Worm (Caenorhabditis elegans) whole organism, L2 larva: Measurements from ENCODE around the gene tlk-1.

ENCODE experiments used
- C34F6.9 ChIP-seq: fragments of 150-350 bp; optimal IDR thresholded peaks from 2 replicates; lab custom pipeline; 2014; ENCODE audit warnings: missing biosample characterization, missing genetic modification characterization
- ZK546.5 ChIP-seq: sonication (generic microtip); optimal IDR thresholded peaks from 2 replicates; lab custom pipeline; 2017; ENCODE audit warnings: missing biosample characterization, missing genetic modification characterization
- aly-2 ChIP-seq: fragments of 150-350 bp; optimal IDR thresholded peaks from 2 replicates; lab custom pipeline; 2014; ENCODE audit warnings: missing biosample characterization, missing genetic modification characterization
- ama-1 ChIP-seq: fragments of 150-350 bp; optimal IDR thresholded peaks from 2 replicates; lab custom pipeline; 2018; ENCODE audit warnings: inconsistent platforms
- ceh-16 ChIP-seq: fragments of 150-350 bp; optimal IDR thresholded peaks from 2 replicates; lab custom pipeline; 2014; ENCODE audit warnings: missing biosample characterization, missing genetic modification characterization
- ceh-82 ChIP-seq: fragments of 150-350 bp; optimal IDR thresholded peaks from 2 replicates; lab custom pipeline; 2014; ENCODE audit warnings: missing biosample characterization, missing genetic modification characterization
- crh-2 ChIP-seq: sonication (generic microtip); optimal IDR thresholded peaks from 2 replicates; lab custom pipeline; 2017; ENCODE audit warnings: missing biosample characterization, missing genetic modification characterization
- egl-27 ChIP-seq: sonication (generic microtip); optimal IDR thresholded peaks from 3 replicates; lab custom pipeline; 2017; ENCODE audit warnings: missing biosample characterization, missing genetic modification reagents, missing genetic modification characterization
- elt-1 ChIP-seq: fragments of 150-350 bp; optimal IDR thresholded peaks from 2 replicates; lab custom pipeline; 2014; ENCODE audit warnings: missing biosample characterization, missing genetic modification characterization
- elt-3 ChIP-seq: sonication (generic microtip); optimal IDR thresholded peaks from 2 replicates; lab custom pipeline; 2017; ENCODE audit warnings: missing biosample characterization, missing genetic modification characterization
- fos-1 ChIP-seq: fragments of 150-350 bp; optimal IDR thresholded peaks from 2 replicates; lab custom pipeline; 2014; ENCODE audit warnings: missing biosample characterization, missing genetic modification characterization
- gmeb-1 ChIP-seq: fragments of 150-350 bp; optimal IDR thresholded peaks from 2 replicates; lab custom pipeline; 2014; ENCODE audit warnings: missing biosample characterization, missing genetic modification characterization
- lin-13 ChIP-seq: fragments of 150-350 bp; optimal IDR thresholded peaks from 2 replicates; lab custom pipeline; 2014; ENCODE audit warnings: missing biosample characterization, missing genetic modification reagents, missing genetic modification characterization
- lin-39 ChIP-seq: fragments of 150-350 bp; optimal IDR thresholded peaks from 2 replicates; lab custom pipeline; 2014; ENCODE audit warnings: missing biosample characterization, missing genetic modification reagents, missing genetic modification characterization
- lsy-2 ChIP-seq, 2 experiments: fragments of 150-350 bp in 1 of 2; sonication (generic microtip) in 1 of 2; optimal IDR thresholded peaks; 2 replicates each; lab custom pipeline; 2014 to 2017; ENCODE audit warnings: missing biosample characterization in 2 of 2, missing genetic modification characterization in 2 of 2
- mdl-1 ChIP-seq, 2 experiments: fragments of 150-350 bp in 1 of 2; sonication (generic microtip) in 1 of 2; optimal IDR thresholded peaks; 2 replicates each; lab custom pipeline; 2017; ENCODE audit warnings: missing biosample characterization in 2 of 2, missing genetic modification characterization in 2 of 2
- nhr-129 ChIP-seq: fragments of 150-350 bp; optimal IDR thresholded peaks from 2 replicates; lab custom pipeline; 2014; ENCODE audit warnings: missing biosample characterization, missing genetic modification characterization
- nhr-237 ChIP-seq: fragments of 150-350 bp; optimal IDR thresholded peaks from 2 replicates; lab custom pipeline; 2014; ENCODE audit warnings: missing biosample characterization, missing genetic modification characterization
- nhr-25 ChIP-seq: fragments of 150-350 bp; sonication (generic microtip); optimal IDR thresholded peaks from 3 replicates; lab custom pipeline; 2014; ENCODE audit warnings: missing biosample characterization, missing genetic modification characterization
- nhr-6 ChIP-seq: fragments of 150-350 bp; optimal IDR thresholded peaks from 2 replicates; lab custom pipeline; 2014; ENCODE audit warnings: missing biosample characterization, missing genetic modification characterization
- sem-4 ChIP-seq: fragments of 150-350 bp; optimal IDR thresholded peaks from 2 replicates; lab custom pipeline; 2014; ENCODE audit warnings: missing biosample characterization, missing genetic modification reagents, missing genetic modification characterization
- sma-3 ChIP-seq: sonication (generic microtip); optimal IDR thresholded peaks from 2 replicates; lab custom pipeline; 2016; ENCODE audit warnings: missing genetic modification reagents, missing genetic modification characterization, missing compliant biosample characterization
- sma-9 ChIP-seq, 2 experiments: fragments of 150-350 bp in 1 of 2; sonication (generic microtip) in 1 of 2; optimal IDR thresholded peaks; 2 replicates each; lab custom pipeline; 2014 to 2016; ENCODE audit warnings: missing genetic modification characterization in 2 of 2, mild to moderate bottlenecking in 1 of 2, missing biosample characterization in 1 of 2, missing compliant biosample characterization in 1 of 2, missing genetic modification reagents in 1 of 2, moderate library complexity in 1 of 2
- unc-55 ChIP-seq: fragments of 150-350 bp; sonication (generic microtip); optimal IDR thresholded peaks from 3 replicates; lab custom pipeline; 2014; ENCODE audit warnings: missing biosample characterization, missing genetic modification reagents, missing genetic modification characterization
- unc-62 ChIP-seq: fragments of 150-350 bp; optimal IDR thresholded peaks from 2 replicates; lab custom pipeline; 2014; ENCODE audit warnings: missing biosample characterization, missing genetic modification reagents, missing genetic modification characterization
- zag-1 ChIP-seq: fragments of 150-350 bp; optimal IDR thresholded peaks from 2 replicates; lab custom pipeline; 2014; ENCODE audit warnings: missing biosample characterization, missing genetic modification characterization
- ztf-1 ChIP-seq: fragments of 200-800 bp; sonication (Bioruptor generic); conservative IDR thresholded peaks from 2 replicates; pipeline ENCODE4 v1.3.6; 2022; ENCODE audit warnings: missing genetic modification characterization, missing compliant biosample characterization

Gene tlk-1

ce11 chrIII:9746665-9747064 lies 47.0 kb downstream of the tlk-1 start:
- TF ChIP-seq fos-1 (no peak), elt-3 (tag; lab: Kevin White, UChicago) (no peak), nhr-129 (no peak), unc-62 (GFP tag; lab: Kevin White, UChicago) (no peak), ceh-16 (no peak), sma-3 (no peak), nhr-237 (tag; lab: Kevin White, UChicago) (no peak), egl-27 (tag; lab: Kevin White, UChicago) (no peak), nhr-6 (tag; lab: Kevin White, UChicago) (no peak), mdl-1 (tag; optimal IDR thresholded peaks at IDR 0.05; lab: Kevin White, UChicago) (no peak), crh-2 (no peak), ztf-1 (no peak)

- peak; percentile 77 for TF ChIP-seq unc-55 (GFP tag; lab: Kevin White, UChicago)
- TF ChIP-seq lsy-2 (tag; optimal IDR thresholded peaks at IDR 0.05; lab: Kevin White, UChicago) = peak in 1 of 2 experiments; percentile 66
- TF ChIP-seq zag-1 (tag; lab: Kevin White, UChicago) = no peak
- TF ChIP-seq nhr-129 = peak; percentile 78
- no peak for TF ChIP-seq sem-4 (tag; lab: Kevin White, UChicago)
- TF ChIP-seq gmeb-1 (tag; lab: Kevin White, UChicago) = peak; percentile 83
- peak; percentile 32 for TF ChIP-seq C34F6.9 (tag; lab: Kevin White, UChicago)
- TF ChIP-seq ZK546.5 (tag; lab: Kevin White, UChicago) = no peak
- peak; percentile 25 for TF ChIP-seq fos-1
- TF ChIP-seq lin-13 (GFP tag; lab: Kevin White, UChicago) = peak; percentile 0
Observed at ce11 chrIII:9747133-9747532, 47.5 kb downstream of the tlk-1 start, which contains the start of the genes iff-1 and cdk-1. Gene iff-1 (minus strand): TSS chrIII:9747193. Gene cdk-1 (plus strand): TSS chrIII:9747472.

DNA sequence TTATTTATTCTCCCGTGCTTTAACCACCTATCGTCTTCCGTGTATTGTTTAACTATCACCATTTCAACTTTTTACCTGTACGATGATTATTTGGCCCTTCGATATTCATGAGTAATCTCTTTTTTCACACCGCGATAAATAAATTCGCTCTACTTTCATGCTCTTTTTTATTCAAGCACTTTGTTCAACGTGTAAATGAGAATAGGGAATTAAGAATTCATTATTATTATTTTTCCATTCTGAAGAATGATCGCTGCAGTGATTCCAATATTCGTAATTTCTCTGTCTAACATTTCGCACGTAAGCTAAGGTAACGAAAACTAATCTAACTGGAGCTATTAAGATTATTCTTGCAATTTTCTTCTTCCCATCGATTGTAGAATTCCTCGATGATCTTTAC lies 49.0 kb downstream of the tlk-1 start, which contains the start of gene T05G5.4:
Gene T05G5.4 (plus strand): TSS at position 241 of the 400 bp plus-strand sequence.
- TF ChIP-seq lsy-2 (tag; optimal IDR thresholded peaks at IDR 0.05; lab: Kevin White, UChicago) (no peak), aly-2 (tag; lab: Kevin White, UChicago) (no peak), lin-39 (no peak), sma-3 (no peak)

DNA sequence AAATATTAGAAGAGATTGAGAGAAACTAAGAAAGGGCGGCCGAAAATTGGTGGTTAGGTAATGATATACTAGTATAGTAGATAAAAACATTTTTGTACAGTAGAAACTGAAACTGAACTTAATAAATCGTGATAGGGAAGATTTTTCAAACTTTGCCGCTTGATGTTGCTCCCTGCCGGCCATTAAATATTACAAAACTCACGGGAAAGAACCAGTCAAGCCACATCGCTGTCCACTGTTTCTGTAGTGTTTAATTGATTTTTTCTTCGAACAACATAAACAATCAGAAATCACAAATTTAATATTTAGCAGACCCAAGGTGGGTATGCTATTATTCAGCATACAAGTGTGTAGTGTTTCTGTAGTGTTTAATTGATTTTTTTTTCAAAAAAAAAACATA lies 51.4 kb downstream of the tlk-1 start, which contains the start of gene T05G5.5:
Gene T05G5.5 (minus strand): TSS at position 359 of the 400 bp plus-strand sequence.
- TF ChIP-seq zag-1 (tag; lab: Kevin White, UChicago) (no peak), nhr-25 (no peak)

DNA sequence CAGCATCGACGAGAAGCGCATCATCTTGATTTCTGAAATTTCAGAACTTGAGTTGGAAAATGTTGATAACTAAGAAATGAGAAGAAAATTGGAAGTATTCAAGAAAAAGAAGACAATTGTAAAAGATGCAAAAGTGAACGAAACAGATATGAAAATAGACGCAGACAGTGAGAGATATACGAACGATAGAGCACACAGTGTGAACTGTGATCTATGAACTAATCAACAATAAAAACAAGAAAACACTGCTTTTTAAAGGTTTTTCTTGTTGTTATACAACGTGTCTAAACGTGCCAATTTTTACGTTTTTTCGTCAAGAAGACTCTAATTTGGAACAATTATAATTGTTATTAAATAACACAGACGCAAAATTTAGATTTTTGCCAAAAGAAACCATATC lies 53.2 kb downstream of the tlk-1 start, which contains the start of gene ech-6:
Gene ech-6 (minus strand): TSS at position 32 of the 400 bp plus-strand sequence.
- TF ChIP-seq sma-9 (GFP tag; optimal IDR thresholded peaks at IDR 0.05; lab: Kevin White, UChicago) (peak; percentile 84), sma-9 (tag; optimal IDR thresholded peaks at IDR 0.05; lab: Kevin White, UChicago) (no peak), sma-3 (peak; percentile 44), ama-1 (peak; percentile 18), unc-55 (GFP tag; lab: Kevin White, UChicago) (peak; percentile 10), C34F6.9 (tag; lab: Kevin White, UChicago) (peak; percentile 52), zag-1 (tag; lab: Kevin White, UChicago) (no peak), lsy-2 (tag; optimal IDR thresholded peaks at IDR 0.05; lab: Kevin White, UChicago) (peak in 1 of 2 experiments; percentile 60), nhr-129 (peak; percentile 45), crh-2 (peak; percentile 73), ZK546.5 (tag; lab: Kevin White, UChicago) (no peak)

ce11 chrIII:9757414-9757813 lies 57.7 kb downstream of the tlk-1 start, which contains the start of gene vps-53:
Gene vps-53 (minus strand): TSS chrIII:9757514.
- no peak for TF ChIP-seq ceh-82

ce11 chrIII:9758848-9759247 lies 59.2 kb downstream of the tlk-1 start, which contains the start of gene rmd-1:
Gene rmd-1 (plus strand): TSS chrIII:9759094.
- TF ChIP-seq elt-1 (tag; lab: Kevin White, UChicago) (no peak), sma-9 (GFP tag; optimal IDR thresholded peaks at IDR 0.05; lab: Kevin White, UChicago) (no peak), sma-9 (tag; optimal IDR thresholded peaks at IDR 0.05; lab: Kevin White, UChicago) (no peak), ztf-1 (no peak), nhr-129 (no peak)
- TF ChIP-seq, all 48 proteins: peak for 0
